Worm (Caenorhabditis elegans): ENCODE measurements around the gene C17H12.37.

C17H12.37 gene

ce11 chrIV:6790438-6791124 is 14.3 kb upstream of the C17H12.37 start, which contains the start of the genes C17H12.2 and vha-8 (continued):
- TF ChIP-seq elt-3 (tag; optimal IDR thresholded peaks at IDR 0.05): peak in 2 of 3 experiments; percentile 41 to 59
- TF ChIP-seq nhr-76 (tag; optimal IDR thresholded peaks at IDR 0.05): peak; percentile 58
- no peak for TF ChIP-seq ztf-4 (tag; optimal IDR thresholded peaks at IDR 0.05)

- TF ChIP-seq jun-1 (tag; optimal IDR thresholded peaks at IDR 0.05) (peak; percentile 16), snpc-4 (tag; optimal IDR thresholded peaks at IDR 0.05) (peak; percentile 33), elt-2 (tag; optimal IDR thresholded peaks at IDR 0.05) (peak; percentile 15), nhr-43 (tag; optimal IDR thresholded peaks at IDR 0.05; ENCODE audit: poor library complexity, severe bottlenecking) (peak; percentile 31), nhr-77 (tag; optimal IDR thresholded peaks at IDR 0.05) (peak; percentile 8), nhr-12 (tag; optimal IDR thresholded peaks at IDR 0.05) (no peak), nhr-67 (tag; optimal IDR thresholded peaks at IDR 0.05) (no peak)
These were observed 12.3 kb upstream of the C17H12.37 start for ce11 chrIV:6792380-6793309.

ce11 chrIV:6793310-6793966 is 11.5 kb upstream of the C17H12.37 start:
- TF ChIP-seq lsy-12 (tag; optimal IDR thresholded peaks at IDR 0.05) (no peak), elt-3 (tag; optimal IDR thresholded peaks at IDR 0.05) (no peak), ceh-9 (tag; optimal IDR thresholded peaks at IDR 0.05) (no peak)

- TF ChIP-seq fos-1 (tag; optimal IDR thresholded peaks at IDR 0.05) (no peak), skn-1 (tag; optimal IDR thresholded peaks at IDR 0.05) (no peak), ceh-9 (tag; optimal IDR thresholded peaks at IDR 0.05) (no peak), snpc-4 (tag; optimal IDR thresholded peaks at IDR 0.05) (no peak), nhr-77 (tag; optimal IDR thresholded peaks at IDR 0.05) (no peak), pha-4 (tag; optimal IDR thresholded peaks at IDR 0.05) (no peak), elt-3 (tag; optimal IDR thresholded peaks at IDR 0.05) (no peak), nhr-11 (tag; optimal IDR thresholded peaks at IDR 0.05) (no peak), nhr-28 (tag; optimal IDR thresholded peaks at IDR 0.05) (no peak)
These were observed 9.4 kb upstream of the C17H12.37 start, which contains the start of the genes C17H12.3 and C17H12.12 for ce11 chrIV:6795529-6795928. C17H12.3 (minus strand) TSS chrIV:6795629. C17H12.12 (plus strand) TSS chrIV:6795924.

- TF ChIP-seq nhr-23 (tag; optimal IDR thresholded peaks at IDR 0.05) (no peak), snpc-4 (tag; optimal IDR thresholded peaks at IDR 0.05) (no peak), tbx-2 (tag; optimal IDR thresholded peaks at IDR 0.05) (no peak), pqm-1 (tag; optimal IDR thresholded peaks at IDR 0.05) (peak; percentile 91), lin-15B (tag; optimal IDR thresholded peaks at IDR 0.05) (no peak), ztf-4 (tag; optimal IDR thresholded peaks at IDR 0.05) (no peak), nhr-28 (tag; optimal IDR thresholded peaks at IDR 0.05) (no peak), mml-1 (tag; optimal IDR thresholded peaks at IDR 0.05) (no peak), elt-2 (tag; optimal IDR thresholded peaks at IDR 0.05) (peak; percentile 79)
These were observed 2.8 kb upstream of the C17H12.37 start, which contains the start of the genes cest-4 and C17H12.11 for ce11 chrIV:6802132-6802531. cest-4 (minus strand) TSS chrIV:6802337. C17H12.11 (plus strand) TSS chrIV:6802387.

ce11 chrIV:6803294-6803693 is 1.6 kb upstream of the C17H12.37 start:
- TF ChIP-seq aly-2 (tag; optimal IDR thresholded peaks at IDR 0.05): no peak
- TF ChIP-seq egl-27 (tag; optimal IDR thresholded peaks at IDR 0.05): no peak
- TF ChIP-seq skn-1 (tag; optimal IDR thresholded peaks at IDR 0.05): no peak
- TF ChIP-seq sea-2 (GFP tag; optimal IDR thresholded peaks at IDR 0.05): no peak
- no peak for TF ChIP-seq nhr-23 (tag; optimal IDR thresholded peaks at IDR 0.05)
- TF ChIP-seq pqm-1 (tag; optimal IDR thresholded peaks at IDR 0.05): no peak
- TF ChIP-seq lin-39 (tag; optimal IDR thresholded peaks at IDR 0.05): no peak
- no peak for TF ChIP-seq lin-15B (tag; optimal IDR thresholded peaks at IDR 0.05)
- no peak for TF ChIP-seq nhr-12 (tag; optimal IDR thresholded peaks at IDR 0.05)
- TF ChIP-seq elt-1 (tag; optimal IDR thresholded peaks at IDR 0.05): no peak
- no peak for TF ChIP-seq nhr-25 (tag; optimal IDR thresholded peaks at IDR 0.05)
- no peak for TF ChIP-seq tbx-2 (tag; optimal IDR thresholded peaks at IDR 0.05)
- TF ChIP-seq mdl-1 (tag; optimal IDR thresholded peaks at IDR 0.05): no peak
- no peak for TF ChIP-seq ZK546.5 (tag; optimal IDR thresholded peaks at IDR 0.05)

All from whole organism, L3 larva.